Worm (Caenorhabditis elegans) whole organism, late embryonic: ENCODE results near the gene F59F3.6.

ENCODE experiments used
- F13H6.1 ChIP-seq: sonication (generic microtip); optimal IDR thresholded peaks from 2 replicates; lab custom pipeline; 2016; ENCODE audit warnings: missing genetic modification characterization, missing compliant biosample characterization
- ama-1 ChIP-seq: fragments of 150-350 bp; optimal IDR thresholded peaks from 2 replicates; lab custom pipeline; 2014
- ceh-19 ChIP-seq: fragments of 200-800 bp; sonication (Bioruptor generic); optimal IDR thresholded peaks from 2 replicates; lab custom pipeline; 2018; ENCODE audit warnings: mild to moderate bottlenecking, missing genetic modification characterization, missing compliant biosample characterization
- ceh-2 ChIP-seq: sonication (generic microtip); optimal IDR thresholded peaks from 2 replicates; lab custom pipeline; 2016; ENCODE audit warnings: missing genotype, missing genetic modification characterization, missing compliant biosample characterization
- ceh-22 ChIP-seq: sonication (generic microtip); optimal IDR thresholded peaks from 2 replicates; lab custom pipeline; 2017; ENCODE audit warnings: missing biosample characterization, missing genetic modification characterization
- ceh-34 ChIP-seq: sonication (generic microtip); optimal IDR thresholded peaks from 2 replicates; lab custom pipeline; 2016; ENCODE audit warnings: mild to moderate bottlenecking, missing genetic modification characterization, missing compliant biosample characterization
- elt-4 ChIP-seq: sonication (generic microtip); optimal IDR thresholded peaks from 2 replicates; lab custom pipeline; 2016; ENCODE audit warnings: missing genetic modification characterization, missing compliant biosample characterization
- fkh-10 ChIP-seq: fragments of 150-350 bp; optimal IDR thresholded peaks from 2 replicates; lab custom pipeline; 2014; ENCODE audit warnings: missing biosample characterization, missing genetic modification reagents, missing genetic modification characterization
- madf-2 ChIP-seq: sonication (generic microtip); optimal IDR thresholded peaks from 2 replicates; lab custom pipeline; 2017; ENCODE audit warnings: missing genetic modification characterization, missing compliant biosample characterization
- nhr-11 ChIP-seq: fragments of 150-350 bp; optimal IDR thresholded peaks from 2 replicates; lab custom pipeline; 2014; ENCODE audit warnings: missing biosample characterization, missing genetic modification characterization
- pag-3 ChIP-seq: sonication (generic microtip); optimal IDR thresholded peaks from 2 replicates; lab custom pipeline; 2016; ENCODE audit warnings: missing compliant biosample characterization, missing genetic modification characterization, borderline replicate concordance
- pqm-1 ChIP-seq: sonication (generic microtip); optimal IDR thresholded peaks from 2 replicates; lab custom pipeline; 2016; ENCODE audit warnings: missing genetic modification characterization, missing compliant biosample characterization
- zip-5 ChIP-seq: sonication (generic microtip); optimal IDR thresholded peaks from 2 replicates; lab custom pipeline; 2016; ENCODE audit warnings: missing genetic modification characterization, missing compliant biosample characterization
- ztf-16 ChIP-seq: sonication (generic microtip); optimal IDR thresholded peaks from 2 replicates; lab custom pipeline; 2017; ENCODE audit warnings: missing genetic modification characterization, missing compliant biosample characterization

- no peak for TF ChIP-seq ceh-19 (GFP tag; lab: Kevin White, UChicago)
- no peak for TF ChIP-seq nhr-11
- no peak for TF ChIP-seq pqm-1
- TF ChIP-seq zip-5, result no peak
- no peak for TF ChIP-seq ztf-16
- TF ChIP-seq ceh-2 (tag; lab: Kevin White, UChicago), result no peak
- no peak for TF ChIP-seq F13H6.1 (tag; lab: Kevin White, UChicago)
- TF ChIP-seq ceh-22 (tag; lab: Kevin White, UChicago), result no peak
- no peak for TF ChIP-seq fkh-10
- no peak for TF ChIP-seq ceh-34
- no peak for TF ChIP-seq elt-4 (tag; lab: Kevin White, UChicago)
- no peak for TF ChIP-seq pag-3 (tag; lab: Kevin White, UChicago)
- no peak for TF ChIP-seq madf-2
- no peak for TF ChIP-seq ama-1 (lab: Kevin White, UChicago)
Measured at ce11 chrX:10992177-10992576, 6.9 kb downstream of the F59F3.6 start, which contains the start of gene ver-3.
